Worm (Caenorhabditis elegans): ENCODE data around the gene eef-1B.2.

DNA sequence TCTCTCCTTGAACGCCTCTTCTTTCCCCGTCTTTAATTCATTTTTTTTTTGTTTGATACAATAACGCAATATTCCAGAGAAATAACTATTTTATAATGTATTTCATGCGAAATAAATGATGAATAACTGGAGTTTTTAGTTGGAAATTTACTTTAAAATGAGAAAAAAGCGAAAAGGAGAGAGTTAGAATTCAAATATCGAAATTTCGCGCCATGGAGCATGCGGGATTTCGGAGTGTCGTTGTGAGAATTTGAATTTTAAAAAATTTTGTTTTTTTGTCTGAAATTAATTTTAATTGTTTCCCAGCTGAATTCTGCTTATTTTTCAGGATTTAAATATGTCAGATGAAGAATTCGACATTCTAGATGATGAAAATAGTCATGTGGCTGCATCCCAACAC lies 11.7 kb upstream of the eef-1B.2 start, which contains the start of gene fcd-2:
- TF ChIP-seq zip-8 (tag; optimal IDR thresholded peaks at IDR 0.05) (no peak), blmp-1 (tag; optimal IDR thresholded peaks at IDR 0.05) (no peak), unc-62 (GFP tag; optimal IDR thresholded peaks at IDR 0.05) (no peak), lsy-2 (tag; optimal IDR thresholded peaks at IDR 0.05) (peak; percentile 28), sptf-1 (tag; optimal IDR thresholded peaks at IDR 0.05) (no peak), nhr-2 (tag; optimal IDR thresholded peaks at IDR 0.05) (no peak), unc-39 (tag; optimal IDR thresholded peaks at IDR 0.05) (no peak), ceh-83 (GFP tag; optimal IDR thresholded peaks at IDR 0.05) (no peak), lin-13 (tag; optimal IDR thresholded peaks at IDR 0.05) (peak; percentile 34), nhr-237 (tag; optimal IDR thresholded peaks at IDR 0.05) (peak; percentile 35), ceh-39 (tag; optimal IDR thresholded peaks at IDR 0.05) (no peak), nhr-76 (tag; optimal IDR thresholded peaks at IDR 0.05) (no peak), elt-1 (tag; optimal IDR thresholded peaks at IDR 0.05; ENCODE audit: borderline replicate concordance, insufficient read depth) (no peak)
